Worm (Caenorhabditis elegans) whole organism, L1 larva: ENCODE results near the gene T05D4.2.

Experiments used
- C04F5.9 ChIP-seq: sonication (generic microtip); optimal IDR thresholded peaks from 2 replicates; lab custom pipeline; 2016; ENCODE audit warnings: missing genetic modification characterization, missing compliant biosample characterization
- aha-1 ChIP-seq: fragments of 150-350 bp; optimal IDR thresholded peaks from 2 replicates; lab custom pipeline; 2014; ENCODE audit warnings: missing biosample characterization, missing genetic modification characterization
- alr-1 ChIP-seq: fragments of 200-800 bp; sonication (Bioruptor generic); optimal IDR thresholded peaks from 2 replicates; lab custom pipeline; 2018; ENCODE audit warnings: borderline replicate concordance, mild to moderate bottlenecking, missing genetic modification characterization, missing compliant biosample characterization
- ama-1 ChIP-seq: fragments of 150-350 bp; optimal IDR thresholded peaks from 2 replicates; lab custom pipeline; 2014
- ceh-63 ChIP-seq: fragments of 200-800 bp; sonication (Bioruptor generic); optimal IDR thresholded peaks from 2 replicates; lab custom pipeline; 2018; ENCODE audit warnings: mild to moderate bottlenecking, missing genetic modification characterization, missing compliant biosample characterization
- ceh-8 ChIP-seq: fragments of 200-800 bp; sonication (Bioruptor generic); optimal IDR thresholded peaks from 2 replicates; lab custom pipeline; 2018; ENCODE audit warnings: mild to moderate bottlenecking, missing genetic modification characterization, moderate library complexity, missing compliant biosample characterization
- ceh-88 ChIP-seq: fragments of 200-800 bp; sonication (Bioruptor generic); IDR thresholded peaks from 2 replicates; pipeline ENCODE4 v1.3.6; 2022; ENCODE audit warnings: missing genetic modification characterization, missing compliant biosample characterization
- dpl-1 ChIP-seq, 3 experiments: fragments of 150-350 bp in 2 of 3; sonication (generic microtip) in 1 of 3; optimal IDR thresholded peaks; 2 replicates each; lab custom pipeline; 2014 to 2017; ENCODE audit warnings: missing biosample characterization in 3 of 3, missing genetic modification characterization in 3 of 3, missing genetic modification reagents in 3 of 3
- efl-1 ChIP-seq, 4 experiments: fragments of 150-350 bp; optimal IDR thresholded peaks in 3 of 4; peaks in 1 of 4; 1 replicate in 1 of 4; 2 replicates in 3 of 4; lab custom pipeline; 2014; ENCODE audit warnings: missing biosample characterization in 2 of 4, missing genetic modification characterization in 2 of 4, missing genetic modification reagents in 2 of 4
- egl-27 ChIP-seq, 2 experiments: fragments of 150-350 bp in 1 of 2; sonication (generic microtip); optimal IDR thresholded peaks; 3 replicates each; lab custom pipeline; 2017 to 2018; ENCODE audit warnings: missing biosample characterization in 2 of 2, missing genetic modification characterization in 2 of 2, missing genetic modification reagents in 2 of 2
- elt-2 ChIP-seq: sonication (generic microtip); optimal IDR thresholded peaks from 2 replicates; lab custom pipeline; 2016; ENCODE audit warnings: missing genetic modification characterization, mild to moderate bottlenecking, inconsistent platforms, missing compliant biosample characterization, missing genetic modification reagents
- elt-3 ChIP-seq, 6 experiments: fragments of 150-350 bp in 1 of 6; sonication (generic microtip); optimal IDR thresholded peaks; 2 replicates each; lab custom pipeline; 2017 to 2018; ENCODE audit warnings: missing biosample characterization in 6 of 6, missing genetic modification characterization in 6 of 6, inconsistent platforms in 1 of 6
- fkh-10 ChIP-seq: sonication (generic microtip); optimal IDR thresholded peaks from 2 replicates; lab custom pipeline; 2017; ENCODE audit warnings: missing biosample characterization, missing genetic modification reagents, missing genetic modification characterization
- fkh-4 ChIP-seq: sonication (generic microtip); optimal IDR thresholded peaks from 2 replicates; lab custom pipeline; 2016; ENCODE audit warnings: missing compliant biosample characterization, missing genetic modification characterization, borderline replicate concordance
- fos-1 ChIP-seq: fragments of 150-350 bp; optimal IDR thresholded peaks from 2 replicates; lab custom pipeline; 2014; ENCODE audit warnings: missing biosample characterization, missing genetic modification characterization
- hlh-17 ChIP-seq: fragments of 200-800 bp; sonication (Bioruptor generic); optimal IDR thresholded peaks from 2 replicates; lab custom pipeline; 2018; ENCODE audit warnings: missing genetic modification characterization, mild to moderate bottlenecking, missing compliant biosample characterization, moderate library complexity, borderline replicate concordance
- hlh-4 ChIP-seq: sonication (generic microtip); optimal IDR thresholded peaks from 2 replicates; lab custom pipeline; 2016; ENCODE audit warnings: mild to moderate bottlenecking, missing genetic modification characterization, missing compliant biosample characterization
- hpl-2 ChIP-seq: fragments of 150-350 bp; optimal IDR thresholded peaks from 2 replicates; lab custom pipeline; 2014; ENCODE audit warnings: missing biosample characterization, missing genetic modification reagents, missing genetic modification characterization
- isw-1 ChIP-seq: fragments of 200-800 bp; sonication (Bioruptor generic); IDR thresholded peaks from 2 replicates; pipeline ENCODE4 v1.3.6; 2022; ENCODE audit warnings: missing genetic modification characterization, missing compliant biosample characterization
- jun-1 ChIP-seq: fragments of 150-350 bp; optimal IDR thresholded peaks from 2 replicates; lab custom pipeline; 2014; ENCODE audit warnings: missing biosample characterization, missing genetic modification reagents, missing genetic modification characterization
- lin-13 ChIP-seq: fragments of 150-350 bp; optimal IDR thresholded peaks from 2 replicates; lab custom pipeline; 2014; ENCODE audit warnings: missing biosample characterization, missing genetic modification reagents, missing genetic modification characterization
- lin-14 ChIP-seq: fragments of 200-800 bp; sonication (Bioruptor generic); optimal IDR thresholded peaks from 2 replicates; lab custom pipeline; 2018; ENCODE audit warnings: mild to moderate bottlenecking, missing genetic modification characterization, moderate library complexity, missing compliant biosample characterization
- lin-15B ChIP-seq: fragments of 150-350 bp; sonication (generic microtip); optimal IDR thresholded peaks from 3 replicates; lab custom pipeline; 2014; ENCODE audit warnings: missing biosample characterization, missing genetic modification characterization
- lin-35 ChIP-seq, 2 experiments: fragments of 150-350 bp; optimal IDR thresholded peaks; 2 replicates each; lab custom pipeline; 2014; ENCODE audit warnings: missing biosample characterization in 2 of 2, missing genetic modification characterization in 2 of 2, missing genetic modification reagents in 2 of 2
- lin-39 ChIP-seq: fragments of 150-350 bp; optimal IDR thresholded peaks from 2 replicates; lab custom pipeline; 2014; ENCODE audit warnings: missing biosample characterization, missing genetic modification reagents, missing genetic modification characterization
- lir-3 ChIP-seq: sonication (generic microtip); optimal IDR thresholded peaks from 2 replicates; lab custom pipeline; 2016; ENCODE audit warnings: mild to moderate bottlenecking, missing genetic modification characterization, moderate library complexity, missing compliant biosample characterization; ENCODE audit not compliant: poor library complexity
- lsy-2 ChIP-seq, 2 experiments: fragments of 150-350 bp; optimal IDR thresholded peaks; 2 replicates each; lab custom pipeline; 2014; ENCODE audit warnings: missing biosample characterization in 2 of 2, missing genetic modification characterization in 2 of 2
- mab-9 ChIP-seq: fragments of 200-800 bp; sonication (Bioruptor generic); IDR thresholded peaks from 2 replicates; pipeline ENCODE4 v1.3.6; 2022; ENCODE audit warnings: missing genetic modification reagents, missing genetic modification characterization, missing compliant biosample characterization
- mdl-1 ChIP-seq, 2 experiments: fragments of 150-350 bp; optimal IDR thresholded peaks; 2 replicates each; lab custom pipeline; 2014 to 2017; ENCODE audit warnings: missing biosample characterization in 2 of 2, missing genetic modification characterization in 2 of 2, inconsistent platforms in 1 of 2
- mef-2 ChIP-seq: fragments of 150-350 bp; optimal IDR thresholded peaks from 2 replicates; lab custom pipeline; 2014; ENCODE audit warnings: missing biosample characterization, missing genetic modification characterization
- mep-1 ChIP-seq: fragments of 150-350 bp; optimal IDR thresholded peaks from 2 replicates; lab custom pipeline; 2014; ENCODE audit warnings: missing biosample characterization, missing genetic modification characterization
- nhr-20 ChIP-seq: sonication (generic microtip); optimal IDR thresholded peaks from 2 replicates; lab custom pipeline; 2016; ENCODE audit warnings: mild to moderate bottlenecking, missing genetic modification characterization, missing compliant biosample characterization
- nhr-237 ChIP-seq: fragments of 150-350 bp; optimal IDR thresholded peaks from 2 replicates; lab custom pipeline; 2014; ENCODE audit warnings: missing biosample characterization, missing genetic modification characterization
- nhr-47 ChIP-seq: sonication (generic microtip); optimal IDR thresholded peaks from 2 replicates; lab custom pipeline; 2016; ENCODE audit warnings: mild to moderate bottlenecking, missing genetic modification characterization, moderate library complexity, missing compliant biosample characterization
- nhr-84 ChIP-seq: sonication (generic microtip); optimal IDR thresholded peaks from 2 replicates; lab custom pipeline; 2017; ENCODE audit warnings: missing biosample characterization, missing genetic modification characterization
- nhr-85 ChIP-seq: sonication (generic microtip); peaks from one replicate; lab custom pipeline; 2016; ENCODE audit warnings: missing genetic modification characterization, inconsistent platforms, missing compliant biosample characterization
- nhr-90 ChIP-seq: sonication (generic microtip); optimal IDR thresholded peaks from 2 replicates; lab custom pipeline; 2016; ENCODE audit warnings: mild to moderate bottlenecking, missing genetic modification characterization, missing compliant biosample characterization; ENCODE audit not compliant: poor library complexity
- pax-3 ChIP-seq: fragments of 200-800 bp; sonication (Bioruptor generic); optimal IDR thresholded peaks from 2 replicates; lab custom pipeline; 2018; ENCODE audit warnings: mild to moderate bottlenecking, missing genetic modification characterization, moderate library complexity, missing compliant biosample characterization
- pqm-1 ChIP-seq: sonication (generic microtip); optimal IDR thresholded peaks from 3 replicates; lab custom pipeline; 2017; ENCODE audit warnings: missing biosample characterization, missing genetic modification characterization
- snu-23 ChIP-seq: sonication (generic microtip); optimal IDR thresholded peaks from 2 replicates; lab custom pipeline; 2016; ENCODE audit warnings: missing genetic modification characterization, missing compliant biosample characterization
- sptf-1 ChIP-seq: fragments of 150-350 bp; optimal IDR thresholded peaks from 2 replicates; lab custom pipeline; 2014; ENCODE audit warnings: missing biosample characterization, missing genetic modification characterization
- sup-37 ChIP-seq: fragments of 200-800 bp; sonication (Bioruptor generic); optimal IDR thresholded peaks from 2 replicates; lab custom pipeline; 2018; ENCODE audit warnings: mild to moderate bottlenecking, missing genetic modification characterization, missing compliant biosample characterization
- unc-130 ChIP-seq: fragments of 150-350 bp; optimal IDR thresholded peaks from 2 replicates; lab custom pipeline; 2017; ENCODE audit warnings: missing biosample characterization, missing genetic modification characterization, inconsistent platforms
- unc-62 ChIP-seq: fragments of 150-350 bp; optimal IDR thresholded peaks from 2 replicates; lab custom pipeline; 2014; ENCODE audit warnings: missing biosample characterization, missing genetic modification reagents, missing genetic modification characterization
- unc-86 ChIP-seq: sonication (generic microtip); optimal IDR thresholded peaks from 2 replicates; lab custom pipeline; 2016; ENCODE audit warnings: missing genetic modification characterization, missing compliant biosample characterization
- unc-98 ChIP-seq: fragments of 200-800 bp; sonication (Bioruptor generic); IDR thresholded peaks from 2 replicates; pipeline ENCODE4 v1.3.6; 2022; ENCODE audit warnings: missing genetic modification characterization, missing compliant biosample characterization
- xbp-1 ChIP-seq: sonication (generic microtip); optimal IDR thresholded peaks from 2 replicates; lab custom pipeline; 2016; ENCODE audit warnings: missing genetic modification characterization, missing compliant biosample characterization
- zip-4 ChIP-seq: fragments of 200-800 bp; sonication (Bioruptor generic); optimal IDR thresholded peaks from 2 replicates; lab custom pipeline; 2018; ENCODE audit warnings: mild to moderate bottlenecking, missing genetic modification characterization, moderate library complexity, missing compliant biosample characterization

T05D4.2 gene

DNA sequence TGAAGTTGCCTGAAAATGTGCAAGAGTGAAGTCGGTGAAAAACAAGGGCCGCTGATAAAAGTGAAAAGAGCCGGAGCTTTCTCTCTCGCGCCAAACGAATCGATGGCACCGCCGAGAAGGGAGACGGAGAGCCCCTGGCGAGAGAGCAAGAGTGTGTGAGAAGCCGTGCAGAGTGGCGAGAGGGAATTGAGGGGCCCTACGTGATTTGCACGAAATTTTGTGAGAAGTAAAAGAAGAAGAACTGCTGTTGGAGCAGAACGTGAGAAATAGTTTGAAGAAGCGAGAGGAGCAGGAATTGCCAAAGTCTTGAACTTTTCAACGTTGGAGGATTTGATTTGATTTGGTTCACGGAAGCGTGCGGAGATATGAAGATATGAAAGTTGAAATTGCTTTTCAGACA lies 2.0 kb upstream of the T05D4.2 start, which contains the start of gene aldo-1 (continued):
- TF ChIP-seq isw-1 (GFP tag; lab: Robert Waterston, UW) (0 out of 2 replicates have a peak, but pooled peaks have one; percentile 7), dpl-1 (GFP tag; optimal IDR thresholded peaks at IDR 0.05; lab: Kevin White, UChicago) (no peak), jun-1 (no peak), unc-62 (no peak), sptf-1 (no peak), lin-35 (GFP tag; optimal IDR thresholded peaks at IDR 0.05; lab: Kevin White, UChicago) (peak in 1 of 2 experiments; percentile 3), fkh-10 (GFP tag; lab: Kevin White, UChicago) (peak; percentile 53), lin-13 (GFP tag; lab: Kevin White, UChicago) (no peak), fos-1 (no peak), snu-23 (GFP tag; lab: Kevin White, UChicago) (peak; percentile 60), unc-130 (tag; lab: Kevin White, UChicago) (no peak), mdl-1 (tag; optimal IDR thresholded peaks at IDR 0.05; lab: Kevin White, UChicago) (no peak), lsy-2 (tag; optimal IDR thresholded peaks at IDR 0.05; lab: Kevin White, UChicago) (peak in 1 of 2 experiments; percentile 20), ama-1 (lab: Kevin White, UChicago) (no peak), C04F5.9 (tag; lab: Kevin White, UChicago) (no peak), ceh-63 (GFP tag; lab: Kevin White, UChicago) (no peak), hlh-4 (no peak), nhr-47 (tag; lab: Kevin White, UChicago) (peak; percentile 30), zip-4 (GFP tag; lab: Kevin White, UChicago) (no peak), xbp-1 (no peak), nhr-237 (no peak), lir-3 (tag; lab: Kevin White, UChicago) (no peak), lin-39 (tag; lab: Kevin White, UChicago) (no peak), lin-14 (GFP tag; lab: Kevin White, UChicago) (peak; percentile 77), alr-1 (no peak), nhr-84 (no peak), fkh-4 (no peak), pax-3 (tag; lab: Kevin White, UChicago) (no peak), elt-2 (no peak), egl-27 (tag; optimal IDR thresholded peaks at IDR 0.05; lab: Kevin White, UChicago) (no peak), pqm-1 (tag; lab: Kevin White, UChicago) (no peak), unc-98 (GFP tag; lab: Robert Waterston, UW) (no peak), mep-1 (tag; lab: Kevin White, UChicago) (peak; percentile 30), hlh-17 (GFP tag; lab: Kevin White, UChicago) (no peak), efl-1 (optimal IDR thresholded peaks at IDR 0.05; lab: Kevin White, UChicago) (peak; percentile 13 to 14), efl-1 (GFP tag; optimal IDR thresholded peaks at IDR 0.05 in 1 of 2; lab: Kevin White, UChicago) (peak; percentile 3 to 68), lin-15B (no peak), elt-3 (tag; optimal IDR thresholded peaks at IDR 0.05; lab: Kevin White, UChicago) (no peak), sup-37 (GFP tag; lab: Kevin White, UChicago) (no peak), ceh-88 (no peak), hpl-2 (GFP tag; lab: Kevin White, UChicago) (no peak), nhr-85 (tag; lab: Kevin White, UChicago) (no peak), aha-1 (no peak), mef-2 (tag; lab: Kevin White, UChicago) (no peak), nhr-20 (tag; lab: Kevin White, UChicago) (no peak), mab-9 (no peak), ceh-8 (GFP tag; lab: Kevin White, UChicago) (no peak), unc-86 (no peak), nhr-90 (tag; lab: Kevin White, UChicago) (no peak)
